Worm (Caenorhabditis elegans) whole organism, young adult: ENCODE data around the gene srh-60.

Experiments used
- B0336.3 ChIP-seq: fragments of 200-800 bp; sonication (Bioruptor generic); IDR thresholded peaks from 2 replicates; pipeline ENCODE4 v1.3.6; 2022; ENCODE audit warnings: missing genetic modification characterization, missing compliant biosample characterization
- F33H1.4 ChIP-seq: fragments of 200-800 bp; sonication (Bioruptor generic); IDR thresholded peaks from 2 replicates; pipeline ENCODE4 v1.3.6; 2022; ENCODE audit warnings: missing genetic modification reagents, missing genetic modification characterization, missing compliant biosample characterization
- F37B4.10 ChIP-seq: fragments of 200-800 bp; sonication (Bioruptor generic); IDR thresholded peaks from 2 replicates; pipeline ENCODE4 v1.3.6; 2022; ENCODE audit warnings: missing genetic modification characterization, missing compliant biosample characterization
- T07F8.4 ChIP-seq: sonication (generic microtip); optimal IDR thresholded peaks from 2 replicates; lab custom pipeline; 2016; ENCODE audit warnings: mild to moderate bottlenecking, missing genetic modification characterization, moderate library complexity, missing compliant biosample characterization
- Y53F4B.3 ChIP-seq: fragments of 200-800 bp; sonication (Bioruptor generic); IDR thresholded peaks from 2 replicates; pipeline ENCODE4 v1.3.6; 2022; ENCODE audit warnings: missing genetic modification reagents, missing genetic modification characterization, missing compliant biosample characterization
- Y67H2A.10 ChIP-seq: fragments of 200-800 bp; sonication (Bioruptor generic); conservative IDR thresholded peaks from 2 replicates; pipeline ENCODE4 v1.3.6; 2022; ENCODE audit warnings: missing genetic modification reagents, missing genetic modification characterization, missing compliant biosample characterization
- ZK185.1 ChIP-seq: sonication (generic microtip); optimal IDR thresholded peaks from 2 replicates; lab custom pipeline; 2016; ENCODE audit warnings: mild to moderate bottlenecking, missing genetic modification characterization, missing compliant biosample characterization; ENCODE audit not compliant: poor library complexity, severe bottlenecking
- aptf-3 ChIP-seq: fragments of 200-800 bp; sonication (Bioruptor generic); IDR thresholded peaks from 2 replicates; pipeline ENCODE4 v1.3.6; 2022; ENCODE audit warnings: missing genetic modification characterization, missing compliant biosample characterization
- atf-7 ChIP-seq: sonication (generic microtip); optimal IDR thresholded peaks from 2 replicates; lab custom pipeline; 2017; ENCODE audit warnings: mild to moderate bottlenecking, missing genetic modification characterization, missing compliant biosample characterization
- attf-6 ChIP-seq: fragments of 200-800 bp; sonication (Bioruptor generic); IDR thresholded peaks from 2 replicates; pipeline ENCODE4 v1.3.6; 2022; ENCODE audit warnings: missing genetic modification reagents, missing genetic modification characterization, missing compliant biosample characterization
- ccch-3 ChIP-seq: fragments of 200-800 bp; sonication (Bioruptor generic); optimal IDR thresholded peaks from 2 replicates; lab custom pipeline; 2018; ENCODE audit warnings: mild to moderate bottlenecking, missing genetic modification characterization, missing compliant biosample characterization
- ceh-27 ChIP-seq: fragments of 200-800 bp; sonication (Bioruptor generic); optimal IDR thresholded peaks from 2 replicates; lab custom pipeline; 2018; ENCODE audit warnings: mild to moderate bottlenecking, missing genetic modification characterization, moderate library complexity, missing compliant biosample characterization
- ceh-40 ChIP-seq: fragments of 200-800 bp; sonication (Bioruptor generic); IDR thresholded peaks from 2 replicates; pipeline ENCODE4 v1.3.6; 2022; ENCODE audit warnings: missing genetic modification characterization, missing compliant biosample characterization
- dpff-1 ChIP-seq: sonication (generic microtip); optimal IDR thresholded peaks from 2 replicates; lab custom pipeline; 2017; ENCODE audit warnings: mild to moderate bottlenecking, missing genetic modification characterization, missing compliant biosample characterization
- dpl-1 ChIP-seq: fragments of 150-350 bp; optimal IDR thresholded peaks from 2 replicates; lab custom pipeline; 2014; ENCODE audit warnings: missing biosample characterization, missing genetic modification reagents, missing genetic modification characterization
- efl-1 ChIP-seq: fragments of 150-350 bp; optimal IDR thresholded peaks from 2 replicates; lab custom pipeline; 2014; ENCODE audit warnings: missing biosample characterization, missing genetic modification reagents, missing genetic modification characterization
- ets-4 ChIP-seq: fragments of 200-800 bp; sonication (Bioruptor generic); optimal IDR thresholded peaks from 2 replicates; lab custom pipeline; 2018; ENCODE audit warnings: mild to moderate bottlenecking, missing genetic modification characterization, missing compliant biosample characterization
- him-1 ChIP-seq: sonication (generic microtip); optimal IDR thresholded peaks from 2 replicates; lab custom pipeline; 2016; ENCODE audit warnings: missing genotype, missing genetic modification reagents, missing genetic modification characterization, missing compliant biosample characterization
- hmg-1.2 ChIP-seq: fragments of 200-800 bp; sonication (Bioruptor generic); IDR thresholded peaks from 2 replicates; pipeline ENCODE4 v1.3.6; 2022; ENCODE audit warnings: missing genetic modification reagents, missing genetic modification characterization, missing compliant biosample characterization
- lag-1 ChIP-seq: fragments of 200-800 bp; sonication (Bioruptor generic); IDR thresholded peaks from 2 replicates; pipeline ENCODE4 v1.3.6; 2022; ENCODE audit warnings: missing genetic modification reagents, missing genetic modification characterization, missing compliant biosample characterization
- let-526 ChIP-seq: fragments of 200-800 bp; sonication (Bioruptor generic); IDR thresholded peaks from 2 replicates; pipeline ENCODE4 v1.3.6; 2022; ENCODE audit warnings: missing genetic modification reagents, missing genetic modification characterization, missing compliant biosample characterization
- lin-40 ChIP-seq: sonication (generic microtip); optimal IDR thresholded peaks from 2 replicates; lab custom pipeline; 2016; ENCODE audit warnings: missing genetic modification characterization, mild to moderate bottlenecking, missing compliant biosample characterization, missing genotype, missing genetic modification reagents
- lin-54 ChIP-seq: fragments of 200-800 bp; sonication (Bioruptor generic); optimal IDR thresholded peaks from 2 replicates; lab custom pipeline; 2018; ENCODE audit warnings: mild to moderate bottlenecking, missing genetic modification characterization, missing compliant biosample characterization
- lsl-1 ChIP-seq: fragments of 200-800 bp; sonication (Bioruptor generic); optimal IDR thresholded peaks from 2 replicates; lab custom pipeline; 2018; ENCODE audit warnings: mild to moderate bottlenecking, missing genetic modification characterization, moderate library complexity, missing compliant biosample characterization
- madf-6 ChIP-seq: fragments of 200-800 bp; sonication (Bioruptor generic); IDR thresholded peaks from 2 replicates; pipeline ENCODE4 v1.3.6; 2022; ENCODE audit warnings: missing genetic modification reagents, missing genetic modification characterization, missing compliant biosample characterization
- madf-8 ChIP-seq: fragments of 200-800 bp; sonication (Bioruptor generic); conservative IDR thresholded peaks from 2 replicates; pipeline ENCODE4 v1.3.6; 2022; ENCODE audit warnings: missing genetic modification reagents, missing genetic modification characterization, missing compliant biosample characterization
- mcd-1 ChIP-seq: fragments of 200-800 bp; sonication (Bioruptor generic); IDR thresholded peaks from 2 replicates; pipeline ENCODE4 v1.3.6; 2022; ENCODE audit warnings: missing genetic modification reagents, missing genetic modification characterization, missing compliant biosample characterization
- nfya-2 ChIP-seq: fragments of 200-800 bp; sonication (Bioruptor generic); IDR thresholded peaks from 2 replicates; pipeline ENCODE4 v1.3.6; 2022; ENCODE audit warnings: missing genetic modification reagents, missing genetic modification characterization, missing compliant biosample characterization
- nhr-179 ChIP-seq: sonication (generic microtip); optimal IDR thresholded peaks from 2 replicates; lab custom pipeline; 2016; ENCODE audit warnings: mild to moderate bottlenecking, missing genetic modification characterization, missing compliant biosample characterization
- nhr-90 ChIP-seq: sonication (generic microtip); optimal IDR thresholded peaks from 2 replicates; lab custom pipeline; 2016; ENCODE audit warnings: missing genotype, mild to moderate bottlenecking, missing genetic modification characterization, missing compliant biosample characterization
- rcor-1 ChIP-seq: fragments of 200-800 bp; sonication (Bioruptor generic); IDR thresholded peaks from 2 replicates; pipeline ENCODE4 v1.3.6; 2022; ENCODE audit warnings: missing genetic modification reagents, missing genetic modification characterization, missing compliant biosample characterization
- rpc-1 ChIP-seq, 2 experiments: fragments of 150-350 bp in 1 of 2; sonication (generic microtip) in 1 of 2; optimal IDR thresholded peaks; 2 replicates each; lab custom pipeline; 2014 to 2018; ENCODE audit warnings: missing biosample characterization in 1 of 2, missing genetic modification characterization in 1 of 2, missing genetic modification reagents in 1 of 2, missing genotype in 1 of 2
- somi-1 ChIP-seq: fragments of 200-800 bp; sonication (Bioruptor generic); optimal IDR thresholded peaks from 2 replicates; lab custom pipeline; 2018; ENCODE audit warnings: mild to moderate bottlenecking, missing genetic modification characterization, missing compliant biosample characterization
- tbx-9 ChIP-seq: sonication (generic microtip); optimal IDR thresholded peaks from 2 replicates; lab custom pipeline; 2016; ENCODE audit warnings: borderline replicate concordance, missing genetic modification characterization, inconsistent platforms, missing compliant biosample characterization
- zfh-2 ChIP-seq: fragments of 200-800 bp; sonication (Bioruptor generic); conservative IDR thresholded peaks from 2 replicates; pipeline ENCODE4 v1.3.6; 2022; ENCODE audit warnings: missing genetic modification reagents, missing genetic modification characterization, missing compliant biosample characterization
- ztf-28 ChIP-seq: fragments of 200-800 bp; sonication (Bioruptor generic); IDR thresholded peaks from 2 replicates; pipeline ENCODE4 v1.3.6; 2022; ENCODE audit warnings: missing genetic modification reagents, missing genetic modification characterization, missing compliant biosample characterization
- ztf-6 ChIP-seq: fragments of 200-800 bp; sonication (Bioruptor generic); IDR thresholded peaks from 2 replicates; pipeline ENCODE4 v1.3.6; 2022; ENCODE audit warnings: missing genetic modification reagents, missing genetic modification characterization, missing compliant biosample characterization

Gene srh-60

DNA sequence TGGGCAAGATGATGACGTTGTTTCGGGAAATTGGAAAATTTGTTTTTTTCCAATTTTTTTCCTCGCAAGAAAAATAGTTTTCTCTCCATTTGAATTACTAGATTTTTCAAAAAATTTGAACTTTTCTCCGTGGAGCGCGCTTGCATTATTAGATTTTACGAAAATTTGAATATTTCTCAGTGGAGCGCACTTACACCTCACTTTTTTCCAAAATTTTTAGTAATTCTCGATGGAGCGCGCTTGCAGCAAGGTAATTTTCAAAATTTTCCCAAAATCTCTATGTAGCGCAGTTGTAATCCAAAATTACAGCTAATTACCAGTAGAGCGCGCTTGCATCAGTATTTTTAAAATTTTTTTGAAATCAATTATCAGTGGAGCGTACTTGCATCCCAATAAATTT is 28.8 kb upstream of the srh-60 start (continued):
- TF ChIP-seq ceh-40 (GFP tag; lab: Robert Waterston, UW) (no peak), atf-7 (tag; lab: Kevin White, UChicago) (no peak), madf-6 (GFP tag; lab: Robert Waterston, UW) (peak; percentile 49), lsl-1 (GFP tag; lab: Kevin White, UChicago) (peak; percentile 11), F33H1.4 (0 out of 2 replicates have a peak, but pooled peaks have one; percentile 14), mcd-1 (GFP tag; lab: Robert Waterston, UW) (peak; percentile 75)

DNA sequence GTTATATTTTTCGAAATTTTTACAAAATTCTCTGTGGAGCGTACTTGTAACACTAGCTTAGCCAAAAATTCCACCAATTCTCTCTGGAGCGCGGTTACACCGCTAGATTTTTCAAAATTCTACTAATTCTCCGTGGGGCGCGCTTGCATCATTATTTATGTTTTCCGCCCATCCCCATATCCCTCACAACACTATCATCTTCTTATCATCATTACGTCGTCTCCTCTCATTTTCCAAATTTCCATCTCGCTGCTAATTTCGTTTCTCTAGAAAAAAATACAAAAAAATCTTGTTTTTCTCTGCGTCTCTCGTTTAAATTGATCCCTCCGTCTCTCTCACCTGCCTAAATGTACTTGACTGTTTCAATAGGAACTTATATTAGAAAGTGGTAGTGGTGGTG is 28.2 kb upstream of the srh-60 start:
- TF ChIP-seq Y53F4B.3 (GFP tag; lab: Robert Waterston, UW) (no peak), rpc-1 (optimal IDR thresholded peaks at IDR 0.05; lab: Kevin White, UChicago) (no peak), rpc-1 (tag; optimal IDR thresholded peaks at IDR 0.05; lab: Kevin White, UChicago) (no peak), dpff-1 (no peak), ceh-27 (no peak), nhr-90 (no peak), F37B4.10 (GFP tag; lab: Robert Waterston, UW) (no peak), attf-6 (GFP tag; lab: Robert Waterston, UW) (no peak), lin-40 (tag; lab: Kevin White, UChicago) (peak; percentile 12), nhr-179 (tag; lab: Kevin White, UChicago) (no peak), T07F8.4 (tag; lab: Kevin White, UChicago) (no peak), mcd-1 (GFP tag; lab: Robert Waterston, UW) (peak; percentile 49), dpl-1 (GFP tag; lab: Kevin White, UChicago) (no peak), B0336.3 (no peak), aptf-3 (no peak), ZK185.1 (tag; lab: Kevin White, UChicago) (no peak), hmg-1.2 (GFP tag; lab: Robert Waterston, UW) (peak; percentile 23; the same call in 1 of the 2 replicates), ztf-6 (no peak)

ce11 chrII:3556584-3556983 is 26.9 kb upstream of the srh-60 start:
- TF ChIP-seq mcd-1 (GFP tag; lab: Robert Waterston, UW) (no peak), rcor-1 (no peak), madf-8 (no peak), T07F8.4 (tag; lab: Kevin White, UChicago) (no peak), somi-1 (GFP tag; lab: Kevin White, UChicago) (no peak), lsl-1 (GFP tag; lab: Kevin White, UChicago) (no peak), ets-4 (GFP tag; lab: Kevin White, UChicago) (no peak), nfya-2 (GFP tag; lab: Robert Waterston, UW) (no peak), Y67H2A.10 (GFP tag; lab: Robert Waterston, UW) (no peak), lin-54 (GFP tag; lab: Kevin White, UChicago) (no peak), him-1 (tag; lab: Kevin White, UChicago) (no peak), ccch-3 (GFP tag; lab: Kevin White, UChicago) (no peak), lag-1 (no peak), F33H1.4 (no peak), efl-1 (GFP tag; lab: Kevin White, UChicago) (no peak), ztf-28 (no peak), let-526 (no peak), tbx-9 (tag; lab: Kevin White, UChicago) (no peak), zfh-2 (no peak)
